Fruit fly (Drosophila melanogaster) whole organism: ENCODE measurements around the gene Sytalpha.

Experiments used
- CG8478 ChIP-seq: fragments of >200 bp; optimal IDR thresholded peaks from 2 replicates; lab custom pipeline; 2018; ENCODE audit warnings: inconsistent platforms
- pan ChIP-seq: fragments of >200 bp; optimal IDR thresholded peaks from 2 replicates; lab custom pipeline; 2017

DNA sequence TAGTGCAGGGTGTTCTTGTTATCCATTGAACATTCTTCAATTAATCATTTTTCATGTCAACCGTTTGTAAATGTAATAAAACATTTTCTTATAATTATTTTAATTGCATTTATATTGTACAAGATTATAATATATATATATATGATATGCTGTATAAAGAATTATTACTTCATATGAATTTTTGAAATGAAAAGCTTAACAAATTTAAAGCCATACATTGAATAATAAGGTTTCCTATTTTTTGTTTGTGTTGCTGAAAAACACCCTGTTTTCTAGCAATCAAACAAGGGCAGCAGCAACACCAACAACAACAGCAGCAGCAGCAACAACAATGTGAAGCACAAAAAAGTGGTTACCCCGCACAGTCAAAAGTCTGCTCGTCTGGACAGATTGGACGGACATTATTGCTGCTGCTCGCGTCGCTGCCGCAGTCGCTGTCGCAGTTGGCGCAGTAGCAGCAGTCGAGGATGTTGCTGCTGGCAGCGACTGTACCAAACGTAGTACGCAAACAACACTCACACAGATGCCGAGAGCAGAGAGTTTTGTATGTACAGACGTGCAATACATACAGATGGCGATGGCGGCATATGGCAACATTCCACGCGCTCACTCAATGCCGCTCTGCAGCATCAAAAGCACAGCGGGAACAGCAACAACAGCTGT, 33.8 kb upstream of the Sytalpha start:
- TF ChIP-seq pan (no peak), CG8478 (lab: Kevin White, UChicago) (no peak)
